Fruit fly (Drosophila melanogaster): ENCODE measurements around the gene emei.
A peak's percentile ranks its signal among the peaks of the same experiment; 100 is the strongest.

The emei gene

dm6 chr3L:11118627-11119395 is 9.3 kb downstream of the emei start (continued):
- peak; percentile 20; the same call in 1 of the 2 replicates for TF ChIP-seq danr (GFP tag; IDR thresholded peaks at IDR 0.05)
- TF ChIP-seq MBD-R2 (GFP tag; IDR thresholded peaks at IDR 0.05): peak; percentile 48; the same call in 1 of the 2 replicates
- peak; percentile 29 for TF ChIP-seq CG12391 (tag; optimal IDR thresholded peaks at IDR 0.05)
- peak; percentile 72 for TF ChIP-seq CG13424 (tag; optimal IDR thresholded peaks at IDR 0.05)
- TF ChIP-seq CG6813 (GFP tag; optimal IDR thresholded peaks at IDR 0.05): peak; percentile 91
- TF ChIP-seq H15 (GFP tag; IDR thresholded peaks at IDR 0.05): 0 out of 3 replicates have a peak, but pooled peaks have one; percentile 26
- peak; percentile 98 for TF ChIP-seq CG10543 (GFP tag; optimal IDR thresholded peaks at IDR 0.05)
- no peak for TF ChIP-seq CG8478 (optimal IDR thresholded peaks at IDR 0.05)
- peak; percentile 26; the same call in 1 of the 2 replicates for TF ChIP-seq bbx (GFP tag; IDR thresholded peaks at IDR 0.05; ENCODE audit: partially characterized antibody)
- peak; percentile 64 for TF ChIP-seq p53 (GFP tag; optimal IDR thresholded peaks at IDR 0.05)
- no peak for TF ChIP-seq klu (GFP tag; IDR thresholded peaks at IDR 0.05)
- TF ChIP-seq CG34376 (GFP tag; optimal IDR thresholded peaks at IDR 0.05): peak; percentile 95
- peak; percentile 53; the same call in 1 of the 2 replicates for TF ChIP-seq CG14441 (GFP tag; IDR thresholded peaks at IDR 0.05)
- no peak for TF ChIP-seq CG6654 (GFP tag; optimal IDR thresholded peaks at IDR 0.05)
- TF ChIP-seq ase (GFP tag; IDR thresholded peaks at IDR 0.05): 0 out of 3 replicates have a peak, but pooled peaks have one; percentile 30
- TF ChIP-seq crol (GFP tag; IDR thresholded peaks at IDR 0.05): 0 out of 2 replicates have a peak, but pooled peaks have one; percentile 11
- TF ChIP-seq CG18619 (GFP tag; optimal IDR thresholded peaks at IDR 0.05): peak; percentile 76
- peak; percentile 54 for TF ChIP-seq twi (tag; optimal IDR thresholded peaks at IDR 0.05)
- peak; percentile 41 for TF ChIP-seq MESR4 (GFP tag; optimal IDR thresholded peaks at IDR 0.05)
- TF ChIP-seq Ada2b (GFP tag; IDR thresholded peaks at IDR 0.05): no peak
- no peak for TF ChIP-seq sima (GFP tag; optimal IDR thresholded peaks at IDR 0.05)
- peak; percentile 55 for TF ChIP-seq PHDP (tag; optimal IDR thresholded peaks at IDR 0.05)
- TF ChIP-seq CG12942 (GFP tag; optimal IDR thresholded peaks at IDR 0.05): peak; percentile 44
- 0 out of 2 replicates have a peak, but pooled peaks have one; percentile 35 for TF ChIP-seq hbn (GFP tag; IDR thresholded peaks at IDR 0.05; ENCODE audit: partially characterized antibody)
- peak; percentile 87 for TF ChIP-seq wek (GFP tag; optimal IDR thresholded peaks at IDR 0.05)
- no peak for TF ChIP-seq Chrac-16 (GFP tag; optimal IDR thresholded peaks at IDR 0.05)
- peak; percentile 56 for TF ChIP-seq dmrt99B (tag; optimal IDR thresholded peaks at IDR 0.05)
- TF ChIP-seq CG16863 (GFP tag; optimal IDR thresholded peaks at IDR 0.05): peak; percentile 54
- TF ChIP-seq CG4360 (GFP tag; IDR thresholded peaks at IDR 0.05): peak; percentile 96
- peak; percentile 19 for TF ChIP-seq trh (GFP tag; optimal IDR thresholded peaks at IDR 0.05)
- TF ChIP-seq CG16779 (GFP tag; IDR thresholded peaks at IDR 0.05): 0 out of 2 replicates have a peak, but pooled peaks have one; percentile 34
- TF ChIP-seq CG34224 (GFP tag; IDR thresholded peaks at IDR 0.05; ENCODE audit: partially characterized antibody): peak; percentile 12; the same call in 1 of the 3 replicates
- TF ChIP-seq slou (GFP tag; optimal IDR thresholded peaks at IDR 0.05): peak; percentile 22
- TF ChIP-seq Awh (GFP tag; IDR thresholded peaks at IDR 0.05): peak; percentile 67; the same call in 1 of the 2 replicates
- TF ChIP-seq CG17385 (GFP tag; optimal IDR thresholded peaks at IDR 0.05): peak; percentile 68
- peak in 1 of 2 experiments; percentile 56 for TF ChIP-seq tll (GFP tag; optimal IDR thresholded peaks at IDR 0.05)
- peak; percentile 94 for TF ChIP-seq ATbp (GFP tag; optimal IDR thresholded peaks at IDR 0.05)
- no peak for TF ChIP-seq CG11560 (tag; IDR thresholded peaks at IDR 0.05)
- TF ChIP-seq sens (GFP tag): peak; percentile 87
- peak; percentile 57 for TF ChIP-seq CG9932 (GFP tag; IDR thresholded peaks at IDR 0.05)
- no peak for TF ChIP-seq toy (GFP tag; IDR thresholded peaks at IDR 0.05)
- TF ChIP-seq psq (GFP tag; optimal IDR thresholded peaks at IDR 0.05): peak; percentile 67
- TF ChIP-seq CG15011 (GFP tag; optimal IDR thresholded peaks at IDR 0.05): peak; percentile 75
- no peak for TF ChIP-seq ham (GFP tag; IDR thresholded peaks at IDR 0.05)
- peak; percentile 49 for TF ChIP-seq CG5953 (GFP tag; IDR thresholded peaks at IDR 0.05)
- TF ChIP-seq dan (GFP tag; IDR thresholded peaks at IDR 0.05): no peak
- peak; percentile 74; the same call in 1 of the 2 replicates for TF ChIP-seq CG14014 (GFP tag; IDR thresholded peaks at IDR 0.05)
- no peak for TF ChIP-seq zfh2 (GFP tag; optimal IDR thresholded peaks at IDR 0.05)
- no peak for TF ChIP-seq gt (GFP tag; IDR thresholded peaks at IDR 0.05)
